Worm (Caenorhabditis elegans): ENCODE data around the gene tufm-1.

ce11 chrIII:2769078-2769477, 45.7 kb downstream of the tufm-1 start:
- TF ChIP-seq nhr-21 (tag; optimal IDR thresholded peaks at IDR 0.05) (no peak), ceh-82 (tag; optimal IDR thresholded peaks at IDR 0.05) (no peak), mab-5 (tag; optimal IDR thresholded peaks at IDR 0.05) (no peak), alr-1 (tag; optimal IDR thresholded peaks at IDR 0.05) (no peak), ztf-4 (tag; optimal IDR thresholded peaks at IDR 0.05) (no peak), lsy-2 (tag; optimal IDR thresholded peaks at IDR 0.05) (no peak), snpc-4 (tag; optimal IDR thresholded peaks at IDR 0.05) (no peak), F13H6.1 (tag; optimal IDR thresholded peaks at IDR 0.05) (no peak), skn-1 (tag; optimal IDR thresholded peaks at IDR 0.05) (no peak)
